Fruit fly (Drosophila melanogaster) S2 (cell line): ENCODE measurements around the gene CG1824.

Experiments
- CG8478 ChIP-seq: fragments of >200 bp; optimal IDR thresholded peaks from 2 replicates; lab custom pipeline; 2018
- CTCF ChIP-seq, 2 experiments: fragments of >200 bp; optimal IDR thresholded peaks; 2 replicates each; lab custom pipeline; 2018

dm6 chrX:12632157-12632422, 36.7 kb upstream of the CG1824 start:
- TF ChIP-seq CG8478 (no peak), CTCF (optimal IDR thresholded peaks at IDR 0.05; lab: Kevin White, UChicago) (no peak)
